Worm (Caenorhabditis elegans): ENCODE results near the gene wago-5.

DNA sequence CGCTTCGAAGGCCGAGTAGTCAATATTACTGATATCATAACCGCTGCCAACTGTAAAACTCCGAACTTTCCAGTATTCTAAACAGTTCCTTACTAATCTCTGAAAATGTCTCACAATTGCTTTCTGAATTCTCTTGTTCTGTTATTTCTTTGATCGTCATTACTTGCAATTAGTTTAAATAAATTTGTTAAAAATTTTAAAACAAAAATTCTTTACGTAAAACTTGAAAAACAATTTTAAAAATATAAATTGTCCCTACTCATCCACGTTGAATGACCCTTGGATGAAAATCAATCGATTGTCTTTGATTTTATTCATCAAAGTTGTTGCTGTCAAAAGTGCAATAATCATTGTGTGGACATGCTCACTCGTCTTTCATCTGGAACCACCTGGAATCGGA lies 21.1 kb downstream of the wago-5 start, which contains the start of gene acdh-8:
- TF ChIP-seq ham-2 (GFP tag; optimal IDR thresholded peaks at IDR 0.05) (no peak), mls-2 (tag; optimal IDR thresholded peaks at IDR 0.05) (no peak), nhr-237 (tag; optimal IDR thresholded peaks at IDR 0.05) (no peak), ceh-39 (tag; optimal IDR thresholded peaks at IDR 0.05) (no peak), hlh-1 (tag; optimal IDR thresholded peaks at IDR 0.05) (no peak), snpc-4 (tag; optimal IDR thresholded peaks at IDR 0.05) (no peak)

All from whole organism, mixed stage, embryonic.